Fruit fly (Drosophila melanogaster) whole organism, embryonic: ENCODE measurements around the gene ich.
A peak's percentile ranks its signal among the peaks of the same experiment; 100 is the strongest.

Experiments
- ATbp ChIP-seq: fragments of 200-800 bp; sonication (Bioruptor generic); optimal IDR thresholded peaks from 2 replicates; lab custom pipeline; 2017; ENCODE audit warnings: missing biosample characterization, mild to moderate bottlenecking, missing genetic modification characterization, missing genetic modification reagents
- Atf3 ChIP-seq: fragments of 200-800 bp; sonication (Bioruptor generic); optimal IDR thresholded peaks from 3 replicates; lab custom pipeline; 2016; ENCODE audit warnings: missing biosample characterization, missing genetic modification characterization
- CG11085 ChIP-seq: fragments of 200-800 bp; sonication (Bioruptor generic); IDR thresholded peaks from 2 replicates; pipeline ENCODE4 v1.3.6; 2022; ENCODE audit warnings: missing biosample characterization, missing genetic modification characterization
- CG11093 ChIP-seq: fragments of 200-800 bp; sonication (Bioruptor generic); IDR thresholded peaks from 3 replicates; pipeline ENCODE4 v1.3.6; 2022; ENCODE audit warnings: missing biosample characterization, missing genetic modification characterization
- CG12071 ChIP-seq: fragments of 200-800 bp; sonication (Bioruptor generic); optimal IDR thresholded peaks from 3 replicates; lab custom pipeline; 2018; ENCODE audit warnings: missing biosample characterization, mild to moderate bottlenecking, missing genetic modification characterization
- CG12391 ChIP-seq: fragments of 200-800 bp; sonication (Bioruptor generic); optimal IDR thresholded peaks from 3 replicates; lab custom pipeline; 2018; ENCODE audit warnings: missing biosample characterization, mild to moderate bottlenecking, missing genetic modification characterization, moderate library complexity
- CG13424 ChIP-seq: fragments of 200-800 bp; sonication (Bioruptor generic); optimal IDR thresholded peaks from 2 replicates; lab custom pipeline; 2019; ENCODE audit warnings: missing biosample characterization, mild to moderate bottlenecking, missing genetic modification characterization, moderate library complexity
- CG14710 ChIP-seq: fragments of 200-800 bp; sonication (Bioruptor generic); optimal IDR thresholded peaks from 3 replicates; lab custom pipeline; 2019; ENCODE audit warnings: missing biosample characterization, mild to moderate bottlenecking, missing genetic modification characterization, moderate library complexity
- CG15601 ChIP-seq: fragments of 200-800 bp; sonication (Bioruptor generic); optimal IDR thresholded peaks from 3 replicates; lab custom pipeline; 2019; ENCODE audit warnings: missing biosample characterization, mild to moderate bottlenecking, missing genetic modification characterization, moderate library complexity
- CG17385 ChIP-seq: fragments of 200-800 bp; sonication (Bioruptor generic); optimal IDR thresholded peaks from 3 replicates; lab custom pipeline; 2018; ENCODE audit warnings: missing biosample characterization, mild to moderate bottlenecking, missing genetic modification characterization
- CG17802 ChIP-seq: fragments of 200-800 bp; sonication (Bioruptor generic); optimal IDR thresholded peaks from 2 replicates; lab custom pipeline; 2018; ENCODE audit warnings: missing biosample characterization, mild to moderate bottlenecking, missing genetic modification characterization, moderate library complexity
- CG17829 ChIP-seq: fragments of 200-800 bp; optimal IDR thresholded peaks from 2 replicates; lab custom pipeline; 2019; ENCODE audit warnings: missing biosample characterization, mild to moderate bottlenecking, missing genetic modification characterization, moderate library complexity
- CG2116 ChIP-seq: fragments of 200-800 bp; sonication (Bioruptor generic); optimal IDR thresholded peaks from 3 replicates; lab custom pipeline; 2018; ENCODE audit warnings: missing biosample characterization, mild to moderate bottlenecking, missing genetic modification characterization
- CG3407 ChIP-seq: fragments of 200-800 bp; sonication (Bioruptor generic); optimal IDR thresholded peaks from 2 replicates; lab custom pipeline; 2018; ENCODE audit warnings: missing biosample characterization, mild to moderate bottlenecking, missing genetic modification characterization
- CG43689 ChIP-seq: fragments of 200-800 bp; sonication (Bioruptor generic); IDR thresholded peaks from 2 replicates; pipeline ENCODE4 v1.3.6; 2022; ENCODE audit warnings: missing biosample characterization, missing genetic modification characterization
- CG7745 ChIP-seq: fragments of 200-800 bp; sonication (Bioruptor generic); optimal IDR thresholded peaks from 2 replicates; lab custom pipeline; 2018; ENCODE audit warnings: missing biosample characterization, mild to moderate bottlenecking, missing genetic modification characterization, moderate library complexity
- CG8388 ChIP-seq: fragments of 200-800 bp; sonication (Bioruptor generic); optimal IDR thresholded peaks from 2 replicates; lab custom pipeline; 2019; ENCODE audit warnings: missing biosample characterization, mild to moderate bottlenecking, missing genetic modification characterization, moderate library complexity
- CG9437 ChIP-seq: fragments of 200-800 bp; sonication (Bioruptor generic); optimal IDR thresholded peaks from 2 replicates; lab custom pipeline; 2018; ENCODE audit warnings: missing biosample characterization, mild to moderate bottlenecking, missing genetic modification characterization
- CG9727 ChIP-seq: fragments of 200-800 bp; sonication (Bioruptor generic); optimal IDR thresholded peaks from 3 replicates; lab custom pipeline; 2017; ENCODE audit warnings: missing biosample characterization, mild to moderate bottlenecking, missing genetic modification characterization
- CG9876 ChIP-seq: fragments of 200-800 bp; sonication (Bioruptor generic); optimal IDR thresholded peaks from 2 replicates; lab custom pipeline; 2016; ENCODE audit warnings: missing biosample characterization, missing genetic modification characterization
- Dip2 ChIP-seq: fragments of 200-800 bp; sonication (Bioruptor generic); IDR thresholded peaks from 2 replicates; pipeline ENCODE4 v1.3.6; 2022; ENCODE audit warnings: missing biosample characterization, missing genetic modification characterization
- Dip3 ChIP-seq: fragments of 200-800 bp; sonication (Bioruptor generic); optimal IDR thresholded peaks from 3 replicates; lab custom pipeline; 2016; ENCODE audit warnings: missing biosample characterization, missing genetic modification characterization
- Dp ChIP-seq: fragments of 200-800 bp; sonication (Bioruptor generic); optimal IDR thresholded peaks from 2 replicates; lab custom pipeline; 2018; ENCODE audit warnings: missing biosample characterization, mild to moderate bottlenecking, missing genetic modification characterization, moderate library complexity
- E2f1 ChIP-seq: fragments of 200-800 bp; sonication (Bioruptor generic); IDR thresholded peaks from 2 replicates; pipeline ENCODE4 v1.3.6; 2022; ENCODE audit warnings: missing biosample characterization, missing genetic modification characterization
- Eip74EF ChIP-seq, 2 experiments: fragments of 200-800 bp in 1 of 2; fragments of >200 bp in 1 of 2; sonication (Bioruptor generic) in 1 of 2; optimal IDR thresholded peaks; 2 replicates each; lab custom pipeline; 2017 to 2019; ENCODE audit warnings: missing biosample characterization in 2 of 2, missing genetic modification characterization in 2 of 2, mild to moderate bottlenecking in 1 of 2, moderate library complexity in 1 of 2
- Ets65A ChIP-seq: fragments of 200-800 bp; sonication (Bioruptor generic); peaks from one replicate; lab custom pipeline; 2016; ENCODE audit warnings: missing biosample characterization, missing genetic modification characterization
- H15 ChIP-seq: fragments of 200-800 bp; sonication (Bioruptor generic); IDR thresholded peaks from 3 replicates; pipeline ENCODE4 v1.3.6; 2022; ENCODE audit warnings: missing biosample characterization, missing genetic modification characterization
- Hr78 ChIP-seq, 2 experiments: fragments of 200-800 bp in 1 of 2; fragments of >200 bp in 1 of 2; sonication (Bioruptor generic) in 1 of 2; optimal IDR thresholded peaks; 2 replicates each; lab custom pipeline; 2017 to 2019; ENCODE audit warnings: missing biosample characterization in 2 of 2, missing genetic modification characterization in 2 of 2, mild to moderate bottlenecking in 1 of 2, moderate library complexity in 1 of 2
- MTF-1 ChIP-seq: fragments of 200-800 bp; sonication (Bioruptor generic); optimal IDR thresholded peaks from 2 replicates; lab custom pipeline; 2018; ENCODE audit warnings: missing biosample characterization, mild to moderate bottlenecking, missing genetic modification characterization, borderline replicate concordance
- Mad ChIP-seq: fragments of 200-800 bp; sonication (Bioruptor generic); optimal IDR thresholded peaks from 2 replicates; lab custom pipeline; 2016; ENCODE audit warnings: missing biosample characterization, missing genetic modification characterization
- Opbp ChIP-seq: fragments of 200-800 bp; sonication (Bioruptor generic); IDR thresholded peaks from 3 replicates; pipeline ENCODE4 v1.3.6; 2022; ENCODE audit warnings: missing biosample characterization, missing genetic modification characterization; ENCODE audit not compliant: partially characterized antibody
- Taf1 ChIP-seq: fragments of 200-800 bp; sonication (Bioruptor generic); IDR thresholded peaks from 2 replicates; pipeline ENCODE4 v1.3.6; 2022; ENCODE audit warnings: missing biosample characterization, missing genetic modification characterization
- al ChIP-seq: fragments of 200-800 bp; sonication (Bioruptor generic); IDR thresholded peaks from 2 replicates; pipeline ENCODE4 v1.3.6; 2022; ENCODE audit warnings: missing biosample characterization, missing genetic modification characterization
- aop ChIP-seq: fragments of 200-800 bp; sonication (Bioruptor generic); IDR thresholded peaks from 2 replicates; pipeline ENCODE4 v1.3.6; 2022; ENCODE audit warnings: missing biosample characterization, missing genetic modification characterization
- chif ChIP-seq, 2 experiments: fragments of 200-800 bp; sonication (Bioruptor generic); optimal IDR thresholded peaks; 3 replicates each; lab custom pipeline; 2016; ENCODE audit warnings: missing biosample characterization in 2 of 2, missing genetic modification characterization in 2 of 2
- danr ChIP-seq: fragments of 200-800 bp; sonication (Bioruptor generic); IDR thresholded peaks from 2 replicates; pipeline ENCODE4 v1.3.6; 2022; ENCODE audit warnings: missing biosample characterization, missing genetic modification characterization
- disco-r ChIP-seq: fragments of 200-800 bp; sonication (Bioruptor generic); optimal IDR thresholded peaks from 2 replicates; lab custom pipeline; 2016; ENCODE audit warnings: missing biosample characterization, missing genetic modification characterization
- emc ChIP-seq: fragments of 200-800 bp; sonication (Bioruptor generic); optimal IDR thresholded peaks from 2 replicates; lab custom pipeline; 2016; ENCODE audit warnings: missing biosample characterization, missing genetic modification characterization
- gem ChIP-seq: fragments of 200-800 bp; sonication (Bioruptor generic); optimal IDR thresholded peaks from 2 replicates; lab custom pipeline; 2019; ENCODE audit warnings: missing biosample characterization, mild to moderate bottlenecking, missing genetic modification characterization, moderate library complexity
- gfzf ChIP-seq: fragments of 200-800 bp; sonication (Bioruptor generic); optimal IDR thresholded peaks from 2 replicates; lab custom pipeline; 2016; ENCODE audit warnings: missing biosample characterization, mild to moderate bottlenecking, missing genetic modification characterization, moderate library complexity
- gsb-n ChIP-seq: fragments of 200-800 bp; sonication (Bioruptor generic); optimal IDR thresholded peaks from 3 replicates; lab custom pipeline; 2018; ENCODE audit warnings: missing biosample characterization, mild to moderate bottlenecking, missing genetic modification characterization
- h ChIP-seq: fragments of >200 bp; optimal IDR thresholded peaks from 2 replicates; lab custom pipeline; 2017
- klu ChIP-seq: fragments of 200-800 bp; sonication (Bioruptor generic); IDR thresholded peaks from 2 replicates; pipeline ENCODE4 v1.3.6; 2022; ENCODE audit warnings: missing biosample characterization, missing genetic modification characterization
- nerfin-2 ChIP-seq: fragments of 200-800 bp; sonication (Bioruptor generic); IDR thresholded peaks from 2 replicates; pipeline ENCODE4 v1.3.6; 2022; ENCODE audit warnings: missing biosample characterization, missing genetic modification characterization; ENCODE audit not compliant: partially characterized antibody
- org-1 ChIP-seq: fragments of 200-800 bp; sonication (Bioruptor generic); optimal IDR thresholded peaks from 2 replicates; lab custom pipeline; 2017; ENCODE audit warnings: missing biosample characterization, missing genetic modification characterization
- vnd ChIP-seq: fragments of 200-800 bp; sonication (Bioruptor generic); IDR thresholded peaks from 3 replicates; pipeline ENCODE4 v1.3.6; 2022; ENCODE audit warnings: missing biosample characterization, missing genetic modification characterization; ENCODE audit not compliant: partially characterized antibody
- yki ChIP-seq: fragments of >200 bp; optimal IDR thresholded peaks from 3 replicates; lab custom pipeline; 2018
- z ChIP-seq: fragments of 200-800 bp; sonication (Bioruptor generic); IDR thresholded peaks from 3 replicates; pipeline ENCODE4 v1.3.6; 2022; ENCODE audit warnings: missing biosample characterization, missing genetic modification characterization
- zen2 ChIP-seq: fragments of 200-800 bp; sonication (Bioruptor generic); IDR thresholded peaks from 3 replicates; pipeline ENCODE4 v1.3.6; 2022; ENCODE audit warnings: missing biosample characterization, missing genetic modification characterization; ENCODE audit not compliant: partially characterized antibody

Gene ich

DNA sequence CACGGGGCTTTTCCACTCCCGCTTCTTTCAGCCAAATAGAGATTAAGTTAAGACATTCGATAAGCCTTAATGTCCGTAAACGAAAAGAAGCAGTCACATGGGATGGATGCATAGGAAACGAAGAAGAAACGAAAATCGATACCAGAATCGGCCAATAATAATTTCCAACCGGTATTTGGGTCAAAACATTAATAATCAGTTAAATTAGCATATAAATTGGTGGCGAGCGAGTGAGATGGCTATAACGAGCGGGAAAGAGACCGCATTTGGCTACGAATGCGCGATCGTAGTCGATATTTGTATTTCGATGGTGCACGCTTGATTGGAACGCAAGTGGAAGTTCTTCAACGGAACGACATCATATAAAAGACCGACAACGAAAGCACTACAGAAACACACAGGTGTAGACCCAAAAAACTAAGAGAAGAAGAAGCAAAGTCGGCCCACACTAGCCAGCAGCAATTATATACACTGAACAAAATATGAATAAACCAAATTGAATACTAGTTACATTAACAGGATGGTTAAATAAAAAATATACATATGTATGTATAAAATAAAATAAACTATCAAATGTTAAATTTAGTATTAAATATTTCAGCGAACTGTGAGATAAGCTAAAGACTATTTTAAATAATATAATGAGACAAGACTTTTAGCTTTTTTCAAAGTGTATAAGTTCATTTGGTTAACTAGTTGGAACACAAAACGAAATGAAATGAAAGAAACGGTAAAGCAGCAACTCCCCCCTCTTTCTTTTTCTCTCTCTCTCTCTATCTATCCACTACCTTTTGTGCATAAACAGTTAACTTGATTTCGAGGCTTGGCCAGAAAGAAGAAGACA lies 8.1 kb downstream of the ich start (continued):
- TF ChIP-seq gfzf (GFP tag; lab: Kevin White, UChicago), result no peak
- TF ChIP-seq CG9727, result peak; percentile 12
- TF ChIP-seq CG17385 (GFP tag; lab: Kevin White, UChicago), result no peak
- TF ChIP-seq klu, result no peak
- TF ChIP-seq Dip2, result no peak
- TF ChIP-seq gsb-n (tag; lab: Kevin White, UChicago), result peak; percentile 84
- no peak for TF ChIP-seq Atf3 (GFP tag; lab: Kevin White, UChicago)
- TF ChIP-seq emc (GFP tag; lab: Kevin White, UChicago), result no peak
- TF ChIP-seq CG8388 (GFP tag; lab: Kevin White, UChicago), result peak; percentile 86
- TF ChIP-seq MTF-1, result no peak
- TF ChIP-seq danr (GFP tag; lab: Robert Waterston, UW), result no peak
- no peak for TF ChIP-seq Dp (GFP tag; lab: Kevin White, UChicago)
- peak; percentile 47 for TF ChIP-seq CG3407
- no peak for TF ChIP-seq CG11093 (GFP tag; lab: Robert Waterston, UW)
- TF ChIP-seq h (lab: Kevin White, UChicago), result no peak
- TF ChIP-seq CG12391 (tag; lab: Kevin White, UChicago), result peak; percentile 77
- peak in 1 of 2 experiments; percentile 60 for TF ChIP-seq Hr78 (GFP tag; optimal IDR thresholded peaks at IDR 0.05; lab: Kevin White, UChicago)
- TF ChIP-seq Opbp (GFP tag; lab: Robert Waterston, UW), result no peak
- no peak for TF ChIP-seq z
- no peak for TF ChIP-seq Mad (GFP tag; lab: Kevin White, UChicago)
- TF ChIP-seq ATbp (GFP tag; lab: Kevin White, UChicago), result peak; percentile 63
- TF ChIP-seq chif (GFP tag; optimal IDR thresholded peaks at IDR 0.05; lab: Kevin White, UChicago), result no peak
- TF ChIP-seq CG43689 (GFP tag; lab: Robert Waterston, UW), result no peak
- no peak for TF ChIP-seq CG17802 (tag; lab: Kevin White, UChicago)
- TF ChIP-seq al (GFP tag; lab: Robert Waterston, UW), result no peak
- TF ChIP-seq CG9876 (GFP tag; lab: Kevin White, UChicago), result no peak
- TF ChIP-seq disco-r (GFP tag; lab: Kevin White, UChicago), result no peak
- no peak for TF ChIP-seq H15 (GFP tag; lab: Robert Waterston, UW)
- TF ChIP-seq gem (tag; lab: Kevin White, UChicago), result peak; percentile 88
- no peak; the same call in 1 of the 2 replicates for TF ChIP-seq E2f1 (GFP tag; lab: Robert Waterston, UW)
- TF ChIP-seq CG17829 (tag; lab: Kevin White, UChicago), result peak; percentile 84
- TF ChIP-seq CG11085 (GFP tag; lab: Robert Waterston, UW), result no peak
- peak; percentile 77 for TF ChIP-seq CG14710
- no peak for TF ChIP-seq nerfin-2 (GFP tag; lab: Robert Waterston, UW)
- TF ChIP-seq vnd (GFP tag; lab: Robert Waterston, UW), result no peak
- TF ChIP-seq Eip74EF (GFP tag; optimal IDR thresholded peaks at IDR 0.05; lab: Kevin White, UChicago), result no peak
- TF ChIP-seq CG2116 (GFP tag; lab: Kevin White, UChicago), result no peak
- no peak for TF ChIP-seq CG12071 (GFP tag; lab: Kevin White, UChicago)
- peak; percentile 77 for TF ChIP-seq CG15601 (tag; lab: Kevin White, UChicago)
- no peak for TF ChIP-seq Taf1 (GFP tag; lab: Robert Waterston, UW)
- TF ChIP-seq CG13424 (tag; lab: Kevin White, UChicago), result peak; percentile 77
- TF ChIP-seq Ets65A (GFP tag; lab: Kevin White, UChicago), result no peak
- TF ChIP-seq yki (lab: Kevin White, UChicago), result no peak
- peak; percentile 37 for TF ChIP-seq CG9437 (GFP tag; lab: Kevin White, UChicago)
- TF ChIP-seq aop (GFP tag; lab: Robert Waterston, UW), result no peak
- no peak for TF ChIP-seq CG7745
- no peak for TF ChIP-seq Dip3 (GFP tag; lab: Kevin White, UChicago)
- TF ChIP-seq org-1, result peak; percentile 27
- no peak for TF ChIP-seq zen2 (GFP tag; lab: Robert Waterston, UW)
